Fruit fly (Drosophila melanogaster): ENCODE results near the gene Xport-A.
A peak's percentile ranks its signal among the peaks of the same experiment; 100 is the strongest.

Xport-A gene

dm6 chr3R:19905932-19906439, 9.2 kb downstream of the Xport-A start:
- no peak for TF ChIP-seq Tbp (GFP tag; optimal IDR thresholded peaks at IDR 0.05)
- peak; percentile 64 for TF ChIP-seq Adf1 (GFP tag; IDR thresholded peaks at IDR 0.05)
- TF ChIP-seq CG8281 (tag; optimal IDR thresholded peaks at IDR 0.05) = peak; percentile 46
- TF ChIP-seq nom (GFP tag; optimal IDR thresholded peaks at IDR 0.05) = peak; percentile 60
- no peak for TF ChIP-seq insv (GFP tag; optimal IDR thresholded peaks at IDR 0.05)
- TF ChIP-seq fd96Cb (tag; optimal IDR thresholded peaks at IDR 0.05) = peak; percentile 49
- peak; percentile 63 for TF ChIP-seq Hand (GFP tag; optimal IDR thresholded peaks at IDR 0.05)
- TF ChIP-seq fru (optimal IDR thresholded peaks at IDR 0.05) = no peak
- TF ChIP-seq CG12219 (GFP tag; optimal IDR thresholded peaks at IDR 0.05) = peak; percentile 78
- TF ChIP-seq CG14965 (GFP tag; optimal IDR thresholded peaks at IDR 0.05; ENCODE audit: borderline replicate concordance) = peak; percentile 14
- no peak for TF ChIP-seq Ets97D (GFP tag; optimal IDR thresholded peaks at IDR 0.05)
- TF ChIP-seq CG7271 (tag; optimal IDR thresholded peaks at IDR 0.05) = no peak
- peak; percentile 45 for TF ChIP-seq Atf-2 (GFP tag; optimal IDR thresholded peaks at IDR 0.05)
- TF ChIP-seq CG14050 (GFP tag; IDR thresholded peaks at IDR 0.05) = peak; percentile 70
- 0 out of 3 replicates have a peak, but pooled peaks have one; percentile 45 for TF ChIP-seq CG11560 (tag; IDR thresholded peaks at IDR 0.05)
- TF ChIP-seq CG10431 (GFP tag; optimal IDR thresholded peaks at IDR 0.05) = no peak
- peak; percentile 78 for TF ChIP-seq Abd-B (GFP tag; optimal IDR thresholded peaks at IDR 0.05)
- peak; percentile 38 for TF ChIP-seq MTF-1 (GFP tag; optimal IDR thresholded peaks at IDR 0.05; ENCODE audit: borderline replicate concordance)
- peak; percentile 80 for TF ChIP-seq Rx (GFP tag; IDR thresholded peaks at IDR 0.05)
- peak; percentile 70 for TF ChIP-seq CG8924 (tag; optimal IDR thresholded peaks at IDR 0.05)
- TF ChIP-seq CG8478 (optimal IDR thresholded peaks at IDR 0.05) = no peak
- TF ChIP-seq gsb-n (tag; optimal IDR thresholded peaks at IDR 0.05) = peak; percentile 23
- no peak for TF ChIP-seq salm (tag; optimal IDR thresholded peaks at IDR 0.05)
- no peak for TF ChIP-seq psq (GFP tag; optimal IDR thresholded peaks at IDR 0.05)
- peak; percentile 44 for TF ChIP-seq CG8089 (GFP tag; optimal IDR thresholded peaks at IDR 0.05)
- peak; percentile 63 for TF ChIP-seq pb (GFP tag; optimal IDR thresholded peaks at IDR 0.05)
- TF ChIP-seq sd (tag; optimal IDR thresholded peaks at IDR 0.05) = peak; percentile 53
- peak; percentile 82 for TF ChIP-seq CG31441 (GFP tag; IDR thresholded peaks at IDR 0.05)
- TF ChIP-seq CG1602 (GFP tag; optimal IDR thresholded peaks at IDR 0.05) = peak; percentile 70
- TF ChIP-seq vfl (GFP tag; optimal IDR thresholded peaks at IDR 0.05) = peak; percentile 31
- peak; percentile 83 for TF ChIP-seq Aef1 (GFP tag; IDR thresholded peaks at IDR 0.05)
- TF ChIP-seq cg (GFP tag; optimal IDR thresholded peaks at IDR 0.05) = peak; percentile 32
- TF ChIP-seq dmrt11E (tag; optimal IDR thresholded peaks at IDR 0.05) = peak; percentile 46
- peak; percentile 70; the same call in 2 of the 3 replicates for TF ChIP-seq jigr1 (GFP tag; IDR thresholded peaks at IDR 0.05)
- TF ChIP-seq CG16815 (GFP tag; optimal IDR thresholded peaks at IDR 0.05) = peak; percentile 68
- peak; percentile 50; the same call in 1 of the 2 replicates for TF ChIP-seq CG8765 (GFP tag; IDR thresholded peaks at IDR 0.05)
- peak; percentile 46 for TF ChIP-seq disco-r (GFP tag; optimal IDR thresholded peaks at IDR 0.05)
- no peak for TF ChIP-seq HLH4C (GFP tag; IDR thresholded peaks at IDR 0.05; ENCODE audit: partially characterized antibody)
- TF ChIP-seq MESR4 (GFP tag; optimal IDR thresholded peaks at IDR 0.05) = peak; percentile 2
- TF ChIP-seq CG14014 (GFP tag; IDR thresholded peaks at IDR 0.05) = peak; percentile 85
- TF ChIP-seq CG11696 (GFP tag; IDR thresholded peaks at IDR 0.05) = peak; percentile 52; the same call in 1 of the 2 replicates
- peak; percentile 92 for TF ChIP-seq Rfx (GFP tag; IDR thresholded peaks at IDR 0.05)
- peak; percentile 50 for TF ChIP-seq CG1529 (GFP tag; optimal IDR thresholded peaks at IDR 0.05)
- peak; percentile 68 for TF ChIP-seq her (GFP tag; optimal IDR thresholded peaks at IDR 0.05)
- no peak for TF ChIP-seq Dip2 (GFP tag; IDR thresholded peaks at IDR 0.05)
- TF ChIP-seq CG14860 (GFP tag; IDR thresholded peaks at IDR 0.05; ENCODE audit: partially characterized antibody) = no peak
- TF ChIP-seq CG1603 (tag; optimal IDR thresholded peaks at IDR 0.05) = peak; percentile 87
- TF ChIP-seq CG4820 (GFP tag; optimal IDR thresholded peaks at IDR 0.05) = peak; percentile 49
- peak; percentile 79 for TF ChIP-seq Antp (GFP tag; optimal IDR thresholded peaks at IDR 0.05)
- no peak for TF ChIP-seq grn (GFP tag; optimal IDR thresholded peaks at IDR 0.05)
- peak; percentile 61 for TF ChIP-seq Atf3 (GFP tag; optimal IDR thresholded peaks at IDR 0.05)

Measured in whole organism, embryonic.